Worm (Caenorhabditis elegans) whole organism, L2 larva: ENCODE results near the gene srxa-1.

Source experiments
- ama-1 ChIP-seq: fragments of 150-350 bp; optimal IDR thresholded peaks from 2 replicates; lab custom pipeline; 2018; ENCODE audit warnings: inconsistent platforms
- blmp-1 ChIP-seq: sonication (generic microtip); optimal IDR thresholded peaks from 2 replicates; lab custom pipeline; 2017; ENCODE audit warnings: missing genetic modification characterization, mild to moderate bottlenecking, missing compliant biosample characterization, antibody characterized with exemption, moderate library complexity; ENCODE audit not compliant: insufficient read depth
- fos-1 ChIP-seq: fragments of 150-350 bp; optimal IDR thresholded peaks from 2 replicates; lab custom pipeline; 2014; ENCODE audit warnings: missing biosample characterization, missing genetic modification characterization
- lin-39 ChIP-seq: fragments of 150-350 bp; optimal IDR thresholded peaks from 2 replicates; lab custom pipeline; 2014; ENCODE audit warnings: missing biosample characterization, missing genetic modification reagents, missing genetic modification characterization
- nhr-11 ChIP-seq: fragments of 150-350 bp; optimal IDR thresholded peaks from 2 replicates; lab custom pipeline; 2014; ENCODE audit warnings: missing biosample characterization, missing genetic modification characterization
- nhr-25 ChIP-seq: fragments of 150-350 bp; sonication (generic microtip); optimal IDR thresholded peaks from 3 replicates; lab custom pipeline; 2014; ENCODE audit warnings: missing biosample characterization, missing genetic modification characterization
- sem-4 ChIP-seq: fragments of 150-350 bp; optimal IDR thresholded peaks from 2 replicates; lab custom pipeline; 2014; ENCODE audit warnings: missing biosample characterization, missing genetic modification reagents, missing genetic modification characterization
- skn-1 ChIP-seq: sonication (generic microtip); optimal IDR thresholded peaks from 2 replicates; lab custom pipeline; 2017; ENCODE audit warnings: missing biosample characterization, missing genetic modification characterization
- ztf-4 ChIP-seq: fragments of 150-350 bp; optimal IDR thresholded peaks from 2 replicates; lab custom pipeline; 2014; ENCODE audit warnings: missing biosample characterization, missing genetic modification characterization

ce11 chrV:20698266-20698665 lies 33.6 kb upstream of the srxa-1 start, which contains the start of gene F53F8.7:
- TF ChIP-seq ama-1 (lab: Kevin White, UChicago), result no peak
- no peak for TF ChIP-seq skn-1 (tag; lab: Kevin White, UChicago)
- TF ChIP-seq fos-1 (tag; lab: Kevin White, UChicago), result no peak
- TF ChIP-seq lin-39 (tag; lab: Kevin White, UChicago), result no peak
- no peak for TF ChIP-seq nhr-25 (tag; lab: Kevin White, UChicago)
- no peak for TF ChIP-seq ztf-4
- no peak for TF ChIP-seq nhr-11 (tag; lab: Kevin White, UChicago)
- no peak for TF ChIP-seq sem-4 (tag; lab: Kevin White, UChicago)
- no peak for TF ChIP-seq blmp-1
